Worm (Caenorhabditis elegans): ENCODE measurements around the gene clec-129.
A peak's percentile ranks its signal among the peaks of the same experiment; 100 is the strongest.

Gene clec-129

DNA sequence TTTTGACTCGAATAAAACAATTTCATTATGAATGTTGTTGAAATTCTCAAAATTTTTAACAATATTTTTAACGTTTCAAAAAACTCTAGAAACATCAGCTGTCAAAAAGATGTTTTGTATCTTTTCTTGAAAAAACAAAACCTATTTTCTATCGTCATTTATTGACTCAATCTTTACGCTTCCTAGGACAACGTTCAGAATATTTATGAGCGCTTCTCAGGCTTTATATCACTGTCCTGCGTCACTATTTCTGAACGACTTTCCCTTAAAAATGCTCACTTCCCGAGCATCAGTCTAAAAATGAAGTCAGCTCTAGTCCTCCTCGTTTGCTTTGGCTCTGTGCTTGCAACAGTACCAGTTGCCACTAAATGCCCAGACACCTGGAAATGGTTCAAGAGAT lies 6.8 kb downstream of the clec-129 start, which contains the start of gene clec-133:
clec-133 (plus strand) TSS at position 301 of the 400 bp plus-strand sequence.
- no peak for TF ChIP-seq nhr-77 (tag; optimal IDR thresholded peaks at IDR 0.05)
- no peak for TF ChIP-seq hif-1 (tag; optimal IDR thresholded peaks at IDR 0.05)
- no peak for TF ChIP-seq saeg-2 (GFP tag; IDR thresholded peaks at IDR 0.05)
- TF ChIP-seq hlh-11 (tag; optimal IDR thresholded peaks at IDR 0.05), result no peak
- no peak for TF ChIP-seq tag-97 (GFP tag; IDR thresholded peaks at IDR 0.05)
- TF ChIP-seq nhr-41 (GFP tag; IDR thresholded peaks at IDR 0.05), result no peak
- TF ChIP-seq unc-39 (tag; optimal IDR thresholded peaks at IDR 0.05), result no peak
- TF ChIP-seq zip-11 (GFP tag; IDR thresholded peaks at IDR 0.05), result no peak
- no peak for TF ChIP-seq F26F4.8 (GFP tag; conservative IDR thresholded peaks at IDR 0.05)
- no peak for TF ChIP-seq ces-1 (GFP tag; optimal IDR thresholded peaks at IDR 0.05)
- TF ChIP-seq rbr-2 (tag; optimal IDR thresholded peaks at IDR 0.05), result no peak

ce11 chrII:3579767-3580166 lies 8.5 kb downstream of the clec-129 start, which contains the start of gene clec-134:
TSS of gene clec-134 (plus strand) at chrII:3580067.
- TF ChIP-seq egl-27 (tag; optimal IDR thresholded peaks at IDR 0.05) (no peak), aha-1 (tag) (peak; percentile 35)

- TF ChIP-seq nhr-77 (tag; optimal IDR thresholded peaks at IDR 0.05), result no peak
- no peak for TF ChIP-seq hlh-30 (tag; optimal IDR thresholded peaks at IDR 0.05; ENCODE audit: insufficient read depth)
- TF ChIP-seq fkh-10 (GFP tag; optimal IDR thresholded peaks at IDR 0.05), result no peak
- no peak for TF ChIP-seq php-3 (GFP tag; IDR thresholded peaks at IDR 0.05)
- TF ChIP-seq ztf-7 (tag; optimal IDR thresholded peaks at IDR 0.05), result no peak
- TF ChIP-seq unc-62 (GFP tag; optimal IDR thresholded peaks at IDR 0.05 in 1 of 2), result peak in 1 of 2 experiments; percentile 9
- no peak for TF ChIP-seq unc-62 (tag; optimal IDR thresholded peaks at IDR 0.05)
- no peak for TF ChIP-seq ceh-28 (tag; optimal IDR thresholded peaks at IDR 0.05)
These were observed 10.5 kb downstream of the clec-129 start, which contains the start of gene srh-59 for ce11 chrII:3581752-3582151. TSS of gene srh-59 (plus strand) at chrII:3582052.

ce11 chrII:3583402-3583801 lies 12.1 kb downstream of the clec-129 start, which contains the start of gene srh-60:
TSS of gene srh-60 (plus strand) at chrII:3583702.
- no peak for TF ChIP-seq skn-1 (tag; optimal IDR thresholded peaks at IDR 0.05)
- no peak for TF ChIP-seq unc-130 (GFP tag; optimal IDR thresholded peaks at IDR 0.05)
- no peak for TF ChIP-seq dmd-6 (GFP tag; IDR thresholded peaks at IDR 0.05)
- TF ChIP-seq arid-1 (GFP tag; conservative IDR thresholded peaks at IDR 0.05), result no peak
- TF ChIP-seq madf-5 (GFP tag; IDR thresholded peaks at IDR 0.05), result no peak
- TF ChIP-seq ceh-28 (tag; optimal IDR thresholded peaks at IDR 0.05), result no peak
- no peak for TF ChIP-seq nhr-76 (tag; optimal IDR thresholded peaks at IDR 0.05)
- no peak for TF ChIP-seq spr-3 (GFP tag; optimal IDR thresholded peaks at IDR 0.05)
- TF ChIP-seq daf-16 (GFP tag; optimal IDR thresholded peaks at IDR 0.05), result no peak
- TF ChIP-seq daf-16 (tag; optimal IDR thresholded peaks at IDR 0.05), result no peak
- TF ChIP-seq ztf-7 (tag; optimal IDR thresholded peaks at IDR 0.05), result no peak
- TF ChIP-seq hlh-11 (tag; optimal IDR thresholded peaks at IDR 0.05), result no peak
- TF ChIP-seq nhr-42 (GFP tag; IDR thresholded peaks at IDR 0.05), result no peak
- no peak for TF ChIP-seq dve-1 (tag; optimal IDR thresholded peaks at IDR 0.05; ENCODE audit: insufficient read depth)
- no peak for TF ChIP-seq madf-9 (GFP tag; conservative IDR thresholded peaks at IDR 0.05)
- TF ChIP-seq mes-2 (tag; optimal IDR thresholded peaks at IDR 0.05; ENCODE audit: poor library complexity, severe bottlenecking), result no peak
- TF ChIP-seq vab-7 (GFP tag; IDR thresholded peaks at IDR 0.05), result no peak
- TF ChIP-seq gei-8 (GFP tag; optimal IDR thresholded peaks at IDR 0.05), result no peak
- TF ChIP-seq tag-97 (GFP tag; IDR thresholded peaks at IDR 0.05), result no peak

- TF ChIP-seq F26F4.8 (GFP tag; conservative IDR thresholded peaks at IDR 0.05), result no peak
- TF ChIP-seq nhr-25 (tag; optimal IDR thresholded peaks at IDR 0.05; ENCODE audit: borderline replicate concordance, insufficient read depth), result no peak
- no peak for TF ChIP-seq madf-9 (GFP tag; conservative IDR thresholded peaks at IDR 0.05)
- no peak for TF ChIP-seq dmd-8 (GFP tag; IDR thresholded peaks at IDR 0.05)
- no peak for TF ChIP-seq cey-2 (tag; optimal IDR thresholded peaks at IDR 0.05; ENCODE audit: borderline replicate concordance, insufficient read depth)
- TF ChIP-seq daf-12 (tag; optimal IDR thresholded peaks at IDR 0.05), result no peak
- TF ChIP-seq unc-130 (GFP tag; optimal IDR thresholded peaks at IDR 0.05), result no peak
- TF ChIP-seq F44E2.7 (GFP tag; IDR thresholded peaks at IDR 0.05), result no peak
These were observed 24.1 kb downstream of the clec-129 start, which contains the start of gene Y49F6A.12 for ce11 chrII:3595339-3595738. TSS of gene Y49F6A.12 (plus strand) at chrII:3595639.

Measured in whole organism, L4 larva.